Worm (Caenorhabditis elegans) whole organism, mixed stage, embryonic: ENCODE data around the gene D2096.5.

Source experiments
- M03D4.4 ChIP-seq: sonication (generic microtip); optimal IDR thresholded peaks from 2 replicates; lab custom pipeline; 2017; ENCODE audit warnings: mild to moderate bottlenecking, missing genetic modification characterization, missing compliant biosample characterization
- bed-3 ChIP-seq: fragments of 200-800 bp; sonication (Bioruptor generic); optimal IDR thresholded peaks from 3 replicates; lab custom pipeline; 2018; ENCODE audit warnings: mild to moderate bottlenecking, missing genetic modification characterization, moderate library complexity, missing compliant biosample characterization
- blmp-1 ChIP-seq: fragments of 150-350 bp; optimal IDR thresholded peaks from 2 replicates; lab custom pipeline; 2014; ENCODE audit warnings: missing biosample characterization, missing genetic modification characterization
- ceh-39 ChIP-seq: fragments of 150-350 bp; optimal IDR thresholded peaks from 2 replicates; lab custom pipeline; 2014; ENCODE audit warnings: missing biosample characterization, missing genetic modification characterization
- ceh-43 ChIP-seq: fragments of 200-800 bp; sonication (Bioruptor generic); optimal IDR thresholded peaks from 2 replicates; lab custom pipeline; 2018; ENCODE audit warnings: mild to moderate bottlenecking, missing genetic modification characterization, moderate library complexity, missing compliant biosample characterization
- ceh-83 ChIP-seq: fragments of 200-800 bp; sonication (Bioruptor generic); optimal IDR thresholded peaks from 2 replicates; lab custom pipeline; 2018; ENCODE audit warnings: mild to moderate bottlenecking, missing genetic modification characterization, missing compliant biosample characterization
- ces-1 ChIP-seq: fragments of 150-350 bp; optimal IDR thresholded peaks from 2 replicates; lab custom pipeline; 2014; ENCODE audit warnings: missing biosample characterization, missing genetic modification reagents, missing genetic modification characterization
- cnd-1 ChIP-seq: fragments of 200-800 bp; sonication (Bioruptor generic); optimal IDR thresholded peaks from 2 replicates; lab custom pipeline; 2018; ENCODE audit warnings: mild to moderate bottlenecking, missing genetic modification characterization, missing compliant biosample characterization
- drap-1 ChIP-seq: fragments of 200-800 bp; sonication (Bioruptor generic); optimal IDR thresholded peaks from 3 replicates; lab custom pipeline; 2018; ENCODE audit warnings: mild to moderate bottlenecking, missing genetic modification characterization, missing compliant biosample characterization
- elt-1 ChIP-seq: sonication (generic microtip); optimal IDR thresholded peaks from 2 replicates; lab custom pipeline; 2017; ENCODE audit warnings: missing genetic modification characterization, mild to moderate bottlenecking, missing compliant biosample characterization, antibody characterized with exemption, moderate library complexity, borderline replicate concordance; ENCODE audit not compliant: insufficient read depth
- elt-3 ChIP-seq: fragments of 150-350 bp; optimal IDR thresholded peaks from 2 replicates; lab custom pipeline; 2014; ENCODE audit warnings: missing biosample characterization, missing genetic modification characterization
- flh-1 ChIP-seq: fragments of 200-800 bp; sonication (Bioruptor generic); optimal IDR thresholded peaks from 2 replicates; lab custom pipeline; 2018; ENCODE audit warnings: mild to moderate bottlenecking, missing genetic modification characterization, moderate library complexity, missing compliant biosample characterization
- ham-2 ChIP-seq: fragments of 200-800 bp; sonication (Bioruptor generic); optimal IDR thresholded peaks from 2 replicates; lab custom pipeline; 2018; ENCODE audit warnings: mild to moderate bottlenecking, missing genetic modification characterization, missing compliant biosample characterization
- hlh-1 ChIP-seq: fragments of 150-350 bp; optimal IDR thresholded peaks from 2 replicates; lab custom pipeline; 2014; ENCODE audit warnings: missing biosample characterization, missing genetic modification reagents, missing genetic modification characterization
- lin-13 ChIP-seq: fragments of 150-350 bp; optimal IDR thresholded peaks from 2 replicates; lab custom pipeline; 2014; ENCODE audit warnings: missing biosample characterization, missing genetic modification characterization
- lin-32 ChIP-seq: fragments of 200-800 bp; sonication (Bioruptor generic); optimal IDR thresholded peaks from 2 replicates; lab custom pipeline; 2018; ENCODE audit warnings: mild to moderate bottlenecking, missing genetic modification characterization, missing compliant biosample characterization
- lsy-2 ChIP-seq: fragments of 150-350 bp; optimal IDR thresholded peaks from 2 replicates; lab custom pipeline; 2014; ENCODE audit warnings: missing biosample characterization, missing genetic modification characterization
- mab-5 ChIP-seq: fragments of 150-350 bp; optimal IDR thresholded peaks from 2 replicates; lab custom pipeline; 2014; ENCODE audit warnings: missing biosample characterization, missing genetic modification characterization
- mep-1 ChIP-seq: fragments of 150-350 bp; optimal IDR thresholded peaks from 2 replicates; lab custom pipeline; 2017; ENCODE audit warnings: missing biosample characterization, missing genetic modification reagents, missing genetic modification characterization, inconsistent platforms
- mls-2 ChIP-seq: sonication (generic microtip); optimal IDR thresholded peaks from 2 replicates; lab custom pipeline; 2016; ENCODE audit warnings: mild to moderate bottlenecking, missing genetic modification characterization, moderate library complexity, missing compliant biosample characterization
- nhr-12 ChIP-seq: fragments of 150-350 bp; optimal IDR thresholded peaks from 2 replicates; lab custom pipeline; 2014; ENCODE audit warnings: missing biosample characterization, missing genetic modification characterization
- nhr-2 ChIP-seq: fragments of 150-350 bp; optimal IDR thresholded peaks from 2 replicates; lab custom pipeline; 2014; ENCODE audit warnings: missing biosample characterization, missing genetic modification characterization
- nhr-237 ChIP-seq: fragments of 150-350 bp; optimal IDR thresholded peaks from 2 replicates; lab custom pipeline; 2014; ENCODE audit warnings: missing biosample characterization, missing genetic modification characterization
- nhr-76 ChIP-seq: sonication (generic microtip); optimal IDR thresholded peaks from 2 replicates; lab custom pipeline; 2017; ENCODE audit warnings: missing biosample characterization, missing genetic modification characterization
- pha-4 ChIP-seq: fragments of 150-350 bp; optimal IDR thresholded peaks from 2 replicates; lab custom pipeline; 2018; ENCODE audit warnings: missing biosample characterization, missing genetic modification reagents, missing genetic modification characterization
- sem-2 ChIP-seq: fragments of 200-800 bp; sonication (Bioruptor generic); optimal IDR thresholded peaks from 2 replicates; lab custom pipeline; 2018; ENCODE audit warnings: mild to moderate bottlenecking, missing genetic modification characterization, missing compliant biosample characterization
- snpc-4 ChIP-seq: fragments of 150-350 bp; optimal IDR thresholded peaks from 2 replicates; lab custom pipeline; 2014; ENCODE audit warnings: missing biosample characterization, missing genetic modification characterization
- sptf-1 ChIP-seq: sonication (generic microtip); optimal IDR thresholded peaks from 2 replicates; lab custom pipeline; 2017; ENCODE audit warnings: mild to moderate bottlenecking, missing genetic modification characterization, moderate library complexity, missing compliant biosample characterization
- tbx-8 ChIP-seq: fragments of 200-800 bp; sonication (Bioruptor generic); optimal IDR thresholded peaks from 2 replicates; lab custom pipeline; 2018; ENCODE audit warnings: mild to moderate bottlenecking, missing genetic modification characterization, moderate library complexity, missing compliant biosample characterization
- unc-120 ChIP-seq: sonication (generic microtip); optimal IDR thresholded peaks from 2 replicates; lab custom pipeline; 2017; ENCODE audit warnings: missing genetic modification characterization, missing compliant biosample characterization; ENCODE audit not compliant: poor library complexity, severe bottlenecking
- unc-62 ChIP-seq: fragments of 150-350 bp; optimal IDR thresholded peaks from 2 replicates; lab custom pipeline; 2014; ENCODE audit warnings: missing biosample characterization, missing genetic modification reagents, missing genetic modification characterization
- zip-8 ChIP-seq: fragments of 150-350 bp; optimal IDR thresholded peaks from 2 replicates; lab custom pipeline; 2014; ENCODE audit warnings: missing biosample characterization, missing genetic modification characterization
- ztf-11 ChIP-seq: fragments of 150-350 bp; optimal IDR thresholded peaks from 2 replicates; lab custom pipeline; 2014; ENCODE audit warnings: missing biosample characterization, missing genetic modification characterization

Gene D2096.5

ce11 chrIV:8328913-8329312 is 30.7 kb downstream of the D2096.5 start, which contains the start of gene F35H10.2:
Gene F35H10.2, plus strand, starts transcription at chrIV:8329213.
- TF ChIP-seq nhr-12: no peak
- TF ChIP-seq lsy-2: no peak
- TF ChIP-seq ceh-83 (GFP tag; lab: Kevin White, UChicago): no peak
- TF ChIP-seq mab-5 (tag; lab: Kevin White, UChicago): no peak
- TF ChIP-seq hlh-1: no peak
- TF ChIP-seq pha-4 (tag; lab: Kevin White, UChicago): no peak
- TF ChIP-seq elt-3 (tag; lab: Kevin White, UChicago): no peak
- no peak for TF ChIP-seq lin-32 (GFP tag; lab: Kevin White, UChicago)
- no peak for TF ChIP-seq mep-1 (tag; lab: Kevin White, UChicago)
- TF ChIP-seq blmp-1 (tag; lab: Kevin White, UChicago): no peak
- no peak for TF ChIP-seq cnd-1 (tag; lab: Kevin White, UChicago)
- no peak for TF ChIP-seq nhr-76
- TF ChIP-seq zip-8 (tag; lab: Kevin White, UChicago): no peak
- TF ChIP-seq flh-1 (GFP tag; lab: Kevin White, UChicago): no peak
- no peak for TF ChIP-seq ceh-39
- TF ChIP-seq unc-120 (tag; lab: Kevin White, UChicago): no peak
- TF ChIP-seq lin-13 (tag; lab: Kevin White, UChicago): no peak

ce11 chrIV:8325667-8326066 is 33.9 kb downstream of the D2096.5 start, which contains the start of gene F35H10.3:
Gene F35H10.3, plus strand, starts transcription at chrIV:8325967.
- TF ChIP-seq snpc-4 (tag; lab: Kevin White, UChicago) (no peak), drap-1 (GFP tag; lab: Kevin White, UChicago) (no peak), ztf-11 (tag; lab: Kevin White, UChicago) (no peak), nhr-2 (tag; lab: Kevin White, UChicago) (no peak), nhr-237 (tag; lab: Kevin White, UChicago) (no peak), tbx-8 (GFP tag; lab: Kevin White, UChicago) (no peak), mab-5 (tag; lab: Kevin White, UChicago) (no peak), hlh-1 (no peak), ham-2 (GFP tag; lab: Kevin White, UChicago) (no peak), nhr-76 (no peak), bed-3 (GFP tag; lab: Kevin White, UChicago) (no peak), pha-4 (tag; lab: Kevin White, UChicago) (no peak), cnd-1 (tag; lab: Kevin White, UChicago) (no peak), ceh-43 (no peak), M03D4.4 (no peak), unc-62 (GFP tag; lab: Kevin White, UChicago) (no peak), ceh-83 (GFP tag; lab: Kevin White, UChicago) (no peak), elt-3 (tag; lab: Kevin White, UChicago) (no peak), flh-1 (GFP tag; lab: Kevin White, UChicago) (no peak), lin-13 (tag; lab: Kevin White, UChicago) (no peak)

ce11 chrIV:8318799-8319198 is 40.8 kb downstream of the D2096.5 start:
- TF ChIP-seq sem-2 (GFP tag; lab: Kevin White, UChicago) (no peak), ham-2 (GFP tag; lab: Kevin White, UChicago) (no peak), snpc-4 (tag; lab: Kevin White, UChicago) (no peak), drap-1 (GFP tag; lab: Kevin White, UChicago) (no peak), nhr-12 (no peak), M03D4.4 (no peak), mab-5 (tag; lab: Kevin White, UChicago) (no peak), mls-2 (tag; lab: Kevin White, UChicago) (no peak), blmp-1 (tag; lab: Kevin White, UChicago) (no peak), ceh-83 (GFP tag; lab: Kevin White, UChicago) (no peak), flh-1 (GFP tag; lab: Kevin White, UChicago) (no peak), ceh-39 (no peak), elt-3 (tag; lab: Kevin White, UChicago) (no peak), ces-1 (GFP tag; lab: Kevin White, UChicago) (no peak), cnd-1 (tag; lab: Kevin White, UChicago) (no peak), elt-1 (tag; lab: Kevin White, UChicago) (no peak), bed-3 (GFP tag; lab: Kevin White, UChicago) (no peak), lsy-2 (no peak)
- TF ChIP-seq, all 35 proteins: peak for 0

- TF ChIP-seq drap-1 (GFP tag; lab: Kevin White, UChicago) (no peak), elt-1 (tag; lab: Kevin White, UChicago) (no peak), unc-120 (tag; lab: Kevin White, UChicago) (no peak), mep-1 (tag; lab: Kevin White, UChicago) (no peak), mab-5 (tag; lab: Kevin White, UChicago) (no peak), pha-4 (tag; lab: Kevin White, UChicago) (no peak), sptf-1 (no peak), bed-3 (GFP tag; lab: Kevin White, UChicago) (no peak), nhr-2 (tag; lab: Kevin White, UChicago) (no peak), ztf-11 (tag; lab: Kevin White, UChicago) (no peak), lin-13 (tag; lab: Kevin White, UChicago) (no peak), snpc-4 (tag; lab: Kevin White, UChicago) (no peak), lin-32 (GFP tag; lab: Kevin White, UChicago) (no peak), cnd-1 (tag; lab: Kevin White, UChicago) (no peak)
Measured at ce11 chrIV:8317800-8318199, 41.8 kb downstream of the D2096.5 start.
